Worm (Caenorhabditis elegans): ENCODE results near the gene hpo-26.

The hpo-26 gene

ce11 chrV:6559585-6559984, 26.7 kb upstream of the hpo-26 start:
- no peak for TF ChIP-seq ceh-40 (GFP tag; IDR thresholded peaks at IDR 0.05)
- TF ChIP-seq hmg-1.2 (GFP tag; IDR thresholded peaks at IDR 0.05) = peak; percentile 65
- TF ChIP-seq cebp-2 (GFP tag; IDR thresholded peaks at IDR 0.05) = 0 out of 2 replicates have a peak, but pooled peaks have one; percentile 42
- peak; percentile 22 for TF ChIP-seq unc-130 (GFP tag; optimal IDR thresholded peaks at IDR 0.05)
- TF ChIP-seq rec-8 (tag; optimal IDR thresholded peaks at IDR 0.05) = peak; percentile 69 to 81
- no peak for TF ChIP-seq Y53F4B.3 (GFP tag; IDR thresholded peaks at IDR 0.05)
- no peak for TF ChIP-seq hmg-20 (GFP tag; IDR thresholded peaks at IDR 0.05)
- no peak for TF ChIP-seq ceh-58 (GFP tag; IDR thresholded peaks at IDR 0.05)
- peak; percentile 1 for TF ChIP-seq xnd-1 (tag; optimal IDR thresholded peaks at IDR 0.05)
- 0 out of 2 replicates have a peak, but pooled peaks have one; percentile 69 for TF ChIP-seq F37B4.10 (GFP tag; IDR thresholded peaks at IDR 0.05)
- no peak for TF ChIP-seq nhr-27 (tag; optimal IDR thresholded peaks at IDR 0.05)
- no peak for TF ChIP-seq ama-1 (optimal IDR thresholded peaks at IDR 0.05)
- TF ChIP-seq ama-1 (GFP tag; optimal IDR thresholded peaks at IDR 0.05) = peak; percentile 56 to 87
- TF ChIP-seq ztf-6 (GFP tag; IDR thresholded peaks at IDR 0.05) = no peak
- 0 out of 2 replicates have a peak, but pooled peaks have one; percentile 45 for TF ChIP-seq cebp-1 (GFP tag; IDR thresholded peaks at IDR 0.05)
- TF ChIP-seq cebp-1 (tag; optimal IDR thresholded peaks at IDR 0.05) = no peak
- 0 out of 2 replicates have a peak, but pooled peaks have one; percentile 24 for TF ChIP-seq hsf-1 (GFP tag; IDR thresholded peaks at IDR 0.05)
- TF ChIP-seq egl-44 (GFP tag; IDR thresholded peaks at IDR 0.05) = peak; percentile 85
- TF ChIP-seq madf-3 (GFP tag; IDR thresholded peaks at IDR 0.05) = no peak
- peak; percentile 57 for TF ChIP-seq F23B12.7 (tag; optimal IDR thresholded peaks at IDR 0.05; ENCODE audit: insufficient read depth)
- TF ChIP-seq rpc-1 (optimal IDR thresholded peaks at IDR 0.05) = peak; percentile 86
- peak; percentile 92 for TF ChIP-seq rpc-1 (tag; optimal IDR thresholded peaks at IDR 0.05)
- TF ChIP-seq akir-1 (GFP tag; optimal IDR thresholded peaks at IDR 0.05) = no peak
- peak; percentile 61 for TF ChIP-seq chd-7 (tag; optimal IDR thresholded peaks at IDR 0.05)
- TF ChIP-seq ets-4 (GFP tag; optimal IDR thresholded peaks at IDR 0.05) = peak; percentile 60
- TF ChIP-seq dox-1 (GFP tag; IDR thresholded peaks at IDR 0.05) = no peak
- no peak for TF ChIP-seq snpc-4 (GFP tag; optimal IDR thresholded peaks at IDR 0.05)
- TF ChIP-seq snpc-4 (tag; optimal IDR thresholded peaks at IDR 0.05) = no peak
- TF ChIP-seq ceh-79 (tag; optimal IDR thresholded peaks at IDR 0.05) = peak; percentile 48
- no peak for TF ChIP-seq nfyb-1 (GFP tag; IDR thresholded peaks at IDR 0.05)
- TF ChIP-seq nhr-90 (tag; optimal IDR thresholded peaks at IDR 0.05) = peak; percentile 89
- no peak for TF ChIP-seq Y79H2A.3 (GFP tag; conservative IDR thresholded peaks at IDR 0.05)
- TF ChIP-seq snpc-3.4 (tag; optimal IDR thresholded peaks at IDR 0.05) = peak; percentile 40
- TF ChIP-seq madf-8 (GFP tag; conservative IDR thresholded peaks at IDR 0.05) = peak; percentile 45
- peak; percentile 73 for TF ChIP-seq snpc-1.3 (tag; optimal IDR thresholded peaks at IDR 0.05; ENCODE audit: insufficient read depth)
- TF ChIP-seq T26A5.8 (tag; optimal IDR thresholded peaks at IDR 0.05) = peak; percentile 45
- peak; percentile 39 for TF ChIP-seq mes-4 (tag; optimal IDR thresholded peaks at IDR 0.05)
- peak; percentile 25; the same call in 1 of the 2 replicates for TF ChIP-seq B0019.2 (GFP tag; conservative IDR thresholded peaks at IDR 0.05)
- TF ChIP-seq him-1 (tag; optimal IDR thresholded peaks at IDR 0.05) = peak; percentile 71
- no peak for TF ChIP-seq F39B2.1 (GFP tag; IDR thresholded peaks at IDR 0.05)
- TF ChIP-seq attf-5 (GFP tag; optimal IDR thresholded peaks at IDR 0.05) = peak; percentile 76
- TF ChIP-seq Y56A3A.18 (GFP tag; IDR thresholded peaks at IDR 0.05) = 0 out of 2 replicates have a peak, but pooled peaks have one; percentile 24
- TF ChIP-seq ekl-4 (GFP tag; IDR thresholded peaks at IDR 0.05) = peak; percentile 64
- peak; percentile 9 for TF ChIP-seq atf-7 (tag; optimal IDR thresholded peaks at IDR 0.05)
- no peak for TF ChIP-seq nhr-179 (tag; optimal IDR thresholded peaks at IDR 0.05)
- peak; percentile 42 for TF ChIP-seq nhr-80 (tag; optimal IDR thresholded peaks at IDR 0.05)
- TF ChIP-seq dpff-1 (tag; optimal IDR thresholded peaks at IDR 0.05) = no peak
- peak; percentile 90 for TF ChIP-seq sptf-2 (GFP tag; optimal IDR thresholded peaks at IDR 0.05)
- TF ChIP-seq tbp1 (GFP tag; optimal IDR thresholded peaks at IDR 0.05) = peak; percentile 87
- no peak for TF ChIP-seq mcd-1 (GFP tag; IDR thresholded peaks at IDR 0.05)
